Fruit fly (Drosophila melanogaster) whole organism, embryonic: ENCODE measurements around the gene CG34126.
A peak's percentile ranks its signal among the peaks of the same experiment; 100 is the strongest.

Experiments used
- Ada2b ChIP-seq: fragments of 200-800 bp; sonication (Bioruptor generic); IDR thresholded peaks from 2 replicates; pipeline ENCODE4 v1.3.6; 2022; ENCODE audit warnings: missing biosample characterization, missing genetic modification characterization
- Aef1 ChIP-seq: fragments of 200-800 bp; sonication (Bioruptor generic); IDR thresholded peaks from 3 replicates; pipeline ENCODE4 v1.3.6; 2022; ENCODE audit warnings: missing biosample characterization, missing genetic modification characterization
- B-H2 ChIP-seq: fragments of 200-800 bp; sonication (Bioruptor generic); optimal IDR thresholded peaks from 2 replicates; lab custom pipeline; 2018; ENCODE audit warnings: missing biosample characterization, mild to moderate bottlenecking, missing genetic modification characterization
- CG1024 ChIP-seq: fragments of 200-800 bp; sonication (Bioruptor generic); IDR thresholded peaks from 2 replicates; pipeline ENCODE4 v1.3.6; 2022; ENCODE audit warnings: missing biosample characterization, missing genetic modification characterization
- CG12659 ChIP-seq: fragments of 200-800 bp; sonication (Bioruptor generic); optimal IDR thresholded peaks from 3 replicates; lab custom pipeline; 2017; ENCODE audit warnings: mild to moderate bottlenecking, missing biosample characterization, missing genetic modification reagents, missing genetic modification characterization
- CG14014 ChIP-seq: fragments of 200-800 bp; sonication (Bioruptor generic); IDR thresholded peaks from 2 replicates; pipeline ENCODE4 v1.3.6; 2022; ENCODE audit warnings: missing biosample characterization, missing genetic modification characterization
- CG1832 ChIP-seq: fragments of 200-800 bp; sonication (Bioruptor generic); optimal IDR thresholded peaks from 2 replicates; lab custom pipeline; 2017; ENCODE audit warnings: missing biosample characterization, mild to moderate bottlenecking, missing genetic modification characterization, inconsistent platforms
- CG2199 ChIP-seq: fragments of 200-800 bp; sonication (Bioruptor generic); IDR thresholded peaks from 3 replicates; pipeline ENCODE4 v1.3.6; 2022; ENCODE audit warnings: missing biosample characterization, missing genetic modification characterization
- CG2875 ChIP-seq: fragments of 200-800 bp; sonication (Bioruptor generic); optimal IDR thresholded peaks from 2 replicates; lab custom pipeline; 2017; ENCODE audit warnings: missing biosample characterization, mild to moderate bottlenecking, missing genetic modification characterization, missing genetic modification reagents
- CG2889 ChIP-seq: fragments of 200-800 bp; sonication (Bioruptor generic); IDR thresholded peaks from 3 replicates; pipeline ENCODE4 v1.3.6; 2022; ENCODE audit warnings: missing biosample characterization, missing genetic modification characterization
- CG31224 ChIP-seq: fragments of 200-800 bp; sonication (Bioruptor generic); IDR thresholded peaks from 2 replicates; pipeline ENCODE4 v1.3.6; 2022; ENCODE audit warnings: missing biosample characterization, missing genetic modification characterization
- CG34422 ChIP-seq: fragments of 200-800 bp; sonication (Bioruptor generic); IDR thresholded peaks from 3 replicates; pipeline ENCODE4 v1.3.6; 2022; ENCODE audit warnings: missing biosample characterization, missing genetic modification characterization
- CG4328 ChIP-seq: fragments of 200-800 bp; sonication (Bioruptor generic); optimal IDR thresholded peaks from 3 replicates; lab custom pipeline; 2017; ENCODE audit warnings: missing biosample characterization, missing genetic modification reagents, missing genetic modification characterization
- CG6654 ChIP-seq: fragments of 200-800 bp; sonication (Bioruptor generic); optimal IDR thresholded peaks from 2 replicates; lab custom pipeline; 2017; ENCODE audit warnings: missing biosample characterization, mild to moderate bottlenecking, missing genetic modification characterization
- CG6689 ChIP-seq: fragments of 200-800 bp; sonication (Bioruptor generic); IDR thresholded peaks from 2 replicates; pipeline ENCODE4 v1.3.6; 2022; ENCODE audit warnings: missing biosample characterization, missing genetic modification characterization
- CG8765 ChIP-seq: fragments of 200-800 bp; sonication (Bioruptor generic); IDR thresholded peaks from 2 replicates; pipeline ENCODE4 v1.3.6; 2022; ENCODE audit warnings: missing biosample characterization, missing genetic modification characterization
- CoRest ChIP-seq: fragments of 200-800 bp; sonication (Bioruptor generic); optimal IDR thresholded peaks from 3 replicates; lab custom pipeline; 2018; ENCODE audit warnings: missing biosample characterization, mild to moderate bottlenecking, missing genetic modification characterization, moderate library complexity
- Dad ChIP-seq: fragments of 200-800 bp; sonication (Bioruptor generic); optimal IDR thresholded peaks from 3 replicates; lab custom pipeline; 2016; ENCODE audit warnings: missing biosample characterization, missing genetic modification characterization
- Dp ChIP-seq: fragments of 200-800 bp; sonication (Bioruptor generic); optimal IDR thresholded peaks from 2 replicates; lab custom pipeline; 2018; ENCODE audit warnings: missing biosample characterization, mild to moderate bottlenecking, missing genetic modification characterization, moderate library complexity
- E2f1 ChIP-seq: fragments of 200-800 bp; sonication (Bioruptor generic); IDR thresholded peaks from 2 replicates; pipeline ENCODE4 v1.3.6; 2022; ENCODE audit warnings: missing biosample characterization, missing genetic modification characterization
- Eip74EF ChIP-seq, 2 experiments: fragments of 200-800 bp in 1 of 2; fragments of >200 bp in 1 of 2; sonication (Bioruptor generic) in 1 of 2; optimal IDR thresholded peaks; 2 replicates each; lab custom pipeline; 2017 to 2019; ENCODE audit warnings: missing biosample characterization in 2 of 2, missing genetic modification characterization in 2 of 2, mild to moderate bottlenecking in 1 of 2, moderate library complexity in 1 of 2
- Fer2 ChIP-seq: fragments of 200-800 bp; sonication (Bioruptor generic); optimal IDR thresholded peaks from 2 replicates; lab custom pipeline; 2018; ENCODE audit warnings: missing biosample characterization, mild to moderate bottlenecking, missing genetic modification characterization, moderate library complexity
- Gsc ChIP-seq: fragments of 200-800 bp; sonication (Bioruptor generic); IDR thresholded peaks from 2 replicates; pipeline ENCODE4 v1.3.6; 2022; ENCODE audit warnings: missing biosample characterization, missing genetic modification characterization
- Opbp ChIP-seq: fragments of 200-800 bp; sonication (Bioruptor generic); IDR thresholded peaks from 3 replicates; pipeline ENCODE4 v1.3.6; 2022; ENCODE audit warnings: missing biosample characterization, missing genetic modification characterization; ENCODE audit not compliant: partially characterized antibody
- Rx ChIP-seq: fragments of 200-800 bp; sonication (Bioruptor generic); IDR thresholded peaks from 2 replicates; pipeline ENCODE4 v1.3.6; 2022; ENCODE audit warnings: missing biosample characterization, missing genetic modification characterization
- Sin3A ChIP-seq: fragments of >200 bp; optimal IDR thresholded peaks from 2 replicates; lab custom pipeline; 2018
- Taf1 ChIP-seq: fragments of 200-800 bp; sonication (Bioruptor generic); IDR thresholded peaks from 2 replicates; pipeline ENCODE4 v1.3.6; 2022; ENCODE audit warnings: missing biosample characterization, missing genetic modification characterization
- Trl ChIP-seq, 3 experiments: fragments of >200 bp in 2 of 3; fragments of 200-800 bp in 1 of 3; sonication (Bioruptor generic) in 1 of 3; optimal IDR thresholded peaks; 2 replicates in 1 of 3; 3 replicates in 2 of 3; lab custom pipeline; 2016 to 2017; ENCODE audit warnings: missing biosample characterization in 1 of 3, missing genetic modification characterization in 1 of 3
- Vsx1 ChIP-seq: fragments of 200-800 bp; sonication (Bioruptor generic); optimal IDR thresholded peaks from 2 replicates; lab custom pipeline; 2017; ENCODE audit warnings: missing biosample characterization, mild to moderate bottlenecking, missing genetic modification characterization, missing genetic modification reagents
- Xrp1 ChIP-seq: fragments of 200-800 bp; sonication (Bioruptor generic); IDR thresholded peaks from 2 replicates; pipeline ENCODE4 v1.3.6; 2022; ENCODE audit warnings: missing biosample characterization, missing genetic modification characterization
- amos ChIP-seq: fragments of 200-800 bp; sonication (Bioruptor generic); IDR thresholded peaks from 2 replicates; pipeline ENCODE4 v1.3.6; 2022; ENCODE audit warnings: missing biosample characterization, missing genetic modification characterization; ENCODE audit not compliant: partially characterized antibody
- ato ChIP-seq: fragments of 200-800 bp; sonication (Bioruptor generic); IDR thresholded peaks from 2 replicates; pipeline ENCODE4 v1.3.6; 2022; ENCODE audit warnings: missing biosample characterization, missing genetic modification characterization; ENCODE audit not compliant: partially characterized antibody
- bigmax ChIP-seq: fragments of 200-800 bp; sonication (Bioruptor generic); optimal IDR thresholded peaks from 2 replicates; lab custom pipeline; 2018; ENCODE audit warnings: missing biosample characterization, mild to moderate bottlenecking, missing genetic modification characterization
- cas ChIP-seq: fragments of 200-800 bp; sonication (Bioruptor generic); IDR thresholded peaks from 2 replicates; pipeline ENCODE4 v1.3.6; 2022; ENCODE audit warnings: missing biosample characterization, missing genetic modification characterization
- dan ChIP-seq: fragments of 200-800 bp; sonication (Bioruptor generic); IDR thresholded peaks from 2 replicates; pipeline ENCODE4 v1.3.6; 2022; ENCODE audit warnings: missing biosample characterization, missing genetic modification characterization
- dpn ChIP-seq, 2 experiments: fragments of 200-800 bp; sonication (Bioruptor generic); optimal IDR thresholded peaks; 3 replicates each; lab custom pipeline; 2016; ENCODE audit warnings: missing biosample characterization in 2 of 2, missing genetic modification characterization in 2 of 2
- dysf ChIP-seq: fragments of 200-800 bp; sonication (Bioruptor generic); IDR thresholded peaks from 3 replicates; pipeline ENCODE4 v1.3.6; 2022; ENCODE audit warnings: missing biosample characterization, missing genetic modification characterization
- eve ChIP-seq, 2 experiments: fragments of >200 bp; optimal IDR thresholded peaks; 2 replicates each; lab custom pipeline; 2017; ENCODE audit warnings: missing biosample characterization in 2 of 2, missing genetic modification characterization in 2 of 2
- grau ChIP-seq: fragments of 200-800 bp; optimal IDR thresholded peaks from 3 replicates; lab custom pipeline; 2019; ENCODE audit warnings: missing biosample characterization, mild to moderate bottlenecking, missing genetic modification characterization, moderate library complexity
- inv ChIP-seq: fragments of 200-800 bp; sonication (Bioruptor generic); IDR thresholded peaks from 2 replicates; pipeline ENCODE4 v1.3.6; 2022; ENCODE audit warnings: missing biosample characterization, missing genetic modification characterization; ENCODE audit not compliant: partially characterized antibody
- jigr1 ChIP-seq: fragments of 200-800 bp; sonication (Bioruptor generic); IDR thresholded peaks from 3 replicates; pipeline ENCODE4 v1.3.6; 2022; ENCODE audit warnings: missing biosample characterization, missing genetic modification characterization
- nerfin-2 ChIP-seq: fragments of 200-800 bp; sonication (Bioruptor generic); IDR thresholded peaks from 2 replicates; pipeline ENCODE4 v1.3.6; 2022; ENCODE audit warnings: missing biosample characterization, missing genetic modification characterization; ENCODE audit not compliant: partially characterized antibody
- nmo ChIP-seq: fragments of 200-800 bp; sonication (Bioruptor generic); optimal IDR thresholded peaks from 2 replicates; lab custom pipeline; 2018; ENCODE audit warnings: missing biosample characterization, mild to moderate bottlenecking, missing genetic modification characterization, moderate library complexity
- seq ChIP-seq: fragments of 200-800 bp; sonication (Bioruptor generic); IDR thresholded peaks from 2 replicates; pipeline ENCODE4 v1.3.6; 2022; ENCODE audit warnings: missing biosample characterization, missing genetic modification characterization
- slbo ChIP-seq: fragments of 200-800 bp; sonication (Bioruptor generic); IDR thresholded peaks from 2 replicates; pipeline ENCODE4 v1.3.6; 2022; ENCODE audit warnings: missing biosample characterization, missing genetic modification characterization
- tap ChIP-seq: fragments of 200-800 bp; optimal IDR thresholded peaks from 3 replicates; lab custom pipeline; 2019; ENCODE audit warnings: missing biosample characterization, mild to moderate bottlenecking, missing genetic modification characterization, moderate library complexity
- tna ChIP-seq: fragments of 200-800 bp; sonication (Bioruptor generic); IDR thresholded peaks from 2 replicates; pipeline ENCODE4 v1.3.6; 2022; ENCODE audit warnings: missing biosample characterization, missing genetic modification characterization; ENCODE audit not compliant: partially characterized antibody
- wek ChIP-seq: fragments of 200-800 bp; sonication (Bioruptor generic); optimal IDR thresholded peaks from 3 replicates; lab custom pipeline; 2018; ENCODE audit warnings: missing biosample characterization, mild to moderate bottlenecking, missing genetic modification characterization, moderate library complexity

CG34126 gene

dm6 chr2L:5000919-5001581 lies 19.6 kb downstream of the CG34126 start (continued):
- TF ChIP-seq Aef1 (peak; percentile 28), Dad (no peak), grau (tag; lab: Kevin White, UChicago) (peak; percentile 94), E2f1 (GFP tag; lab: Robert Waterston, UW) (peak; percentile 28), CG34422 (peak; percentile 59; the same call in 1 of the 3 replicates), amos (GFP tag; lab: Robert Waterston, UW) (peak; percentile 30; the same call in 1 of the 2 replicates), CoRest (tag; lab: Kevin White, UChicago) (peak; percentile 3), CG1832 (GFP tag; lab: Kevin White, UChicago) (peak; percentile 50), inv (GFP tag; lab: Robert Waterston, UW) (0 out of 2 replicates have a peak, but pooled peaks have one; percentile 10), nerfin-2 (GFP tag; lab: Robert Waterston, UW) (0 out of 2 replicates have a peak, but pooled peaks have one; percentile 41), Taf1 (peak; percentile 52), CG2889 (0 out of 3 replicates have a peak, but pooled peaks have one; percentile 40), CG8765 (GFP tag; lab: Robert Waterston, UW) (peak; percentile 52; the same call in 1 of the 2 replicates), CG14014 (peak; percentile 52), tna (peak; percentile 19; the same call in 1 of the 2 replicates), jigr1 (no peak; the same call in 2 of the 3 replicates), slbo (GFP tag; lab: Robert Waterston, UW) (peak; percentile 67), CG12659 (GFP tag; lab: Kevin White, UChicago) (no peak), Gsc (GFP tag; lab: Robert Waterston, UW) (peak; percentile 38; the same call in 1 of the 2 replicates), ato (no peak), Sin3A (lab: Kevin White, UChicago) (peak; percentile 4), Dp (GFP tag; lab: Kevin White, UChicago) (peak; percentile 93), CG2199 (GFP tag; lab: Robert Waterston, UW) (peak; percentile 93), eve (GFP tag; optimal IDR thresholded peaks at IDR 0.05; lab: Kevin White, UChicago) (peak in 1 of 2 experiments; percentile 44), wek (no peak), dysf (peak; percentile 11; the same call in 2 of the 3 replicates), Vsx1 (GFP tag; lab: Kevin White, UChicago) (no peak), cas (no peak), Trl (optimal IDR thresholded peaks at IDR 0.05; lab: Kevin White, UChicago) (peak in 1 of 2 experiments; percentile 29), Trl (GFP tag; optimal IDR thresholded peaks at IDR 0.05; lab: Kevin White, UChicago) (peak; percentile 41), Fer2 (no peak), Eip74EF (GFP tag; optimal IDR thresholded peaks at IDR 0.05; lab: Kevin White, UChicago) (peak in 1 of 2 experiments; percentile 100), CG31224 (peak; percentile 15; the same call in 1 of the 2 replicates), Opbp (GFP tag; lab: Robert Waterston, UW) (peak; percentile 67; the same call in 2 of the 3 replicates), nmo (GFP tag; lab: Kevin White, UChicago) (peak; percentile 2), Rx (GFP tag; lab: Robert Waterston, UW) (peak; percentile 76), dpn (GFP tag; optimal IDR thresholded peaks at IDR 0.05; lab: Kevin White, UChicago) (peak in 1 of 2 experiments; percentile 4), CG6654 (peak; percentile 86), CG1024 (0 out of 2 replicates have a peak, but pooled peaks have one; percentile 11), dan (GFP tag; lab: Robert Waterston, UW) (peak; percentile 66), B-H2 (GFP tag; lab: Kevin White, UChicago) (peak; percentile 13), CG6689 (peak; percentile 12; the same call in 1 of the 2 replicates), seq (GFP tag; lab: Robert Waterston, UW) (no peak), CG4328 (GFP tag; lab: Kevin White, UChicago) (no peak), bigmax (peak; percentile 36), tap (no peak), Ada2b (GFP tag; lab: Robert Waterston, UW) (peak; percentile 56; the same call in 1 of the 2 replicates), Xrp1 (GFP tag; lab: Robert Waterston, UW) (peak; percentile 55), CG2875 (GFP tag; lab: Kevin White, UChicago) (peak; percentile 6)
